Fruit fly (Drosophila melanogaster) whole organism: Measurements from ENCODE around the gene CG4611.

ENCODE experiments used
- CG8478 ChIP-seq: fragments of >200 bp; optimal IDR thresholded peaks from 2 replicates; lab custom pipeline; 2018; ENCODE audit warnings: inconsistent platforms
- EcR ChIP-seq, 2 experiments: fragments of >200 bp; optimal IDR thresholded peaks; 2 replicates each; lab custom pipeline; 2017; ENCODE audit warnings: missing biosample characterization in 2 of 2, missing genetic modification characterization in 2 of 2, missing genetic modification reagents in 2 of 2
- psq ChIP-seq: fragments of >200 bp; optimal IDR thresholded peaks from 2 replicates; lab custom pipeline; 2017

DNA sequence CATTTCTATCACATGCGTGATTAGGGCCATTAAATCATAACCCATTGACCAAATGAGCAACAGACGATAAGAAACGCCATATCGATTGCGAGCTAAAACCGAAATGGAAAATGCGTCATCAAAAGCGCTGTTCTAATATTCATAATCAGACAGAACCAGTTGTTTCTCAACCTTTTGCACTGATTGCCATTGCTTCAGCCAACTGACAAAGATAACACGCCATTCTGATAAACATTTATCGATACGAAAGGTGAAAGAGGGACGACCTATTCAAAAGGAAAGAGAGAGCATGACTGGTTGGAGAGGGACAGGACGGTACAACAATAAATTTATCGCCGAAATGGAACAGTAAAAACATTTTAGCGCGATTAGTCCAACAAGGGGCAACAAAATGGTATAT is 40.6 kb downstream of the CG4611 start:
- TF ChIP-seq CG8478 (lab: Kevin White, UChicago) = no peak
- TF ChIP-seq psq (lab: Kevin White, UChicago) = no peak
- TF ChIP-seq EcR (GFP tag; optimal IDR thresholded peaks at IDR 0.05; lab: Kevin White, UChicago) = no peak
